Worm (Caenorhabditis elegans): Measurements from ENCODE around the gene gfat-1.

DNA sequence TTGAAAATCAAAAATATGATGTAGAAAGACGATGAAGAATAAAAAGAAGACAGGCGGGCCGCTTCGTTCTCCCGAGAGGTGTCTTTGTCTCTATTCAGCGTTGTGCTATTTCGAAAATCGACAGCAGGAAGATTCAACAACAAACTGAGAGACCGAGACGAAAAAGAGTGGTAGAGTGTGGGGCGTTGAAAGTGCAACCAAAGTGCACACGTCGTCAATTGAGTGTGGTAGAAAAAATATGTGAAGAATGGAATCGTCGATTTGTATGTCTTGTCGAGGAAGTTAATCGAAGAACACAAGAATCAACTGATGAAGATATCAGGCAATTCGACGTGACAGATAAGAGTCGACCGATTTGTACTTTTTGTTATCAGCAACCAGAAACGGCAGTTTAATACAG lies 24.0 kb upstream of the gfat-1 start:
- TF ChIP-seq nfya-2 (GFP tag; IDR thresholded peaks at IDR 0.05) (no peak), sdz-38 (tag; optimal IDR thresholded peaks at IDR 0.05) (no peak)

All from whole organism, young adult.